Fruit fly (Drosophila melanogaster): ENCODE results near the gene PGAP1.

- TF ChIP-seq CTCF (optimal IDR thresholded peaks at IDR 0.05) (no peak), CG8478 (optimal IDR thresholded peaks at IDR 0.05) (no peak)
These were observed 23.7 kb upstream of the PGAP1 start for dm6 chrX:5712966-5713365.
